Fruit fly (Drosophila melanogaster) whole organism, embryonic: ENCODE measurements around the gene janA.

Source experiments
- ATbp ChIP-seq: fragments of 200-800 bp; sonication (Bioruptor generic); optimal IDR thresholded peaks from 2 replicates; lab custom pipeline; 2017; ENCODE audit warnings: missing biosample characterization, mild to moderate bottlenecking, missing genetic modification characterization, missing genetic modification reagents
- Ada2b ChIP-seq: fragments of 200-800 bp; sonication (Bioruptor generic); IDR thresholded peaks from 2 replicates; pipeline ENCODE4 v1.3.6; 2022; ENCODE audit warnings: missing biosample characterization, missing genetic modification characterization
- BEAF-32 ChIP-seq: fragments of 200-800 bp; sonication (Bioruptor generic); optimal IDR thresholded peaks from 3 replicates; lab custom pipeline; 2017; ENCODE audit warnings: missing biosample characterization, missing genetic modification characterization, mild to moderate bottlenecking, moderate library complexity, missing genetic modification reagents
- CG10565 ChIP-seq: fragments of 200-800 bp; sonication (Bioruptor generic); optimal IDR thresholded peaks from 3 replicates; lab custom pipeline; 2016; ENCODE audit warnings: missing biosample characterization, mild to moderate bottlenecking, missing genetic modification characterization
- CG12942 ChIP-seq: fragments of 200-800 bp; sonication (Bioruptor generic); optimal IDR thresholded peaks from 3 replicates; lab custom pipeline; 2016; ENCODE audit warnings: missing biosample characterization, missing genetic modification characterization
- CG13287 ChIP-seq: fragments of 200-800 bp; sonication (Bioruptor generic); IDR thresholded peaks from 2 replicates; pipeline ENCODE4 v1.3.6; 2022; ENCODE audit warnings: missing biosample characterization, missing genetic modification characterization; ENCODE audit not compliant: partially characterized antibody
- CG14965 ChIP-seq: fragments of 200-800 bp; sonication (Bioruptor generic); optimal IDR thresholded peaks from 2 replicates; lab custom pipeline; 2016; ENCODE audit warnings: missing biosample characterization, missing genetic modification characterization, borderline replicate concordance
- CG17359 ChIP-seq: fragments of 200-800 bp; sonication (Bioruptor generic); optimal IDR thresholded peaks from 3 replicates; lab custom pipeline; 2018; ENCODE audit warnings: missing biosample characterization, mild to moderate bottlenecking, missing genetic modification characterization, moderate library complexity
- CG17568 ChIP-seq: fragments of 200-800 bp; sonication (Bioruptor generic); optimal IDR thresholded peaks from 2 replicates; lab custom pipeline; 2018; ENCODE audit warnings: missing biosample characterization, mild to moderate bottlenecking, missing genetic modification characterization, moderate library complexity
- CG2199 ChIP-seq: fragments of 200-800 bp; sonication (Bioruptor generic); IDR thresholded peaks from 3 replicates; pipeline ENCODE4 v1.3.6; 2022; ENCODE audit warnings: missing biosample characterization, missing genetic modification characterization
- CG2712 ChIP-seq: fragments of 200-800 bp; optimal IDR thresholded peaks from 3 replicates; lab custom pipeline; 2019; ENCODE audit warnings: missing biosample characterization, mild to moderate bottlenecking, missing genetic modification characterization, moderate library complexity
- CG2875 ChIP-seq: fragments of 200-800 bp; sonication (Bioruptor generic); optimal IDR thresholded peaks from 2 replicates; lab custom pipeline; 2017; ENCODE audit warnings: missing biosample characterization, mild to moderate bottlenecking, missing genetic modification characterization, missing genetic modification reagents
- CG30020 ChIP-seq: fragments of 200-800 bp; optimal IDR thresholded peaks from 2 replicates; lab custom pipeline; 2019; ENCODE audit warnings: missing biosample characterization, mild to moderate bottlenecking, missing genetic modification characterization, moderate library complexity
- CG32532 ChIP-seq: fragments of 200-800 bp; sonication (Bioruptor generic); IDR thresholded peaks from 2 replicates; pipeline ENCODE4 v1.3.6; 2022; ENCODE audit warnings: missing biosample characterization, missing genetic modification characterization
- CG3281 ChIP-seq: fragments of 200-800 bp; sonication (Bioruptor generic); optimal IDR thresholded peaks from 3 replicates; lab custom pipeline; 2017; ENCODE audit warnings: missing biosample characterization, mild to moderate bottlenecking, missing genetic modification characterization
- CG34224 ChIP-seq: fragments of 200-800 bp; sonication (Bioruptor generic); IDR thresholded peaks from 3 replicates; pipeline ENCODE4 v1.3.6; 2022; ENCODE audit warnings: missing biosample characterization, missing genetic modification characterization; ENCODE audit not compliant: partially characterized antibody
- CG6813 ChIP-seq: fragments of 200-800 bp; sonication (Bioruptor generic); optimal IDR thresholded peaks from 2 replicates; lab custom pipeline; 2017; ENCODE audit warnings: missing biosample characterization, missing genetic modification characterization, mild to moderate bottlenecking, moderate library complexity, missing genetic modification reagents
- CG7928 ChIP-seq: fragments of 200-800 bp; sonication (Bioruptor generic); optimal IDR thresholded peaks from 2 replicates; lab custom pipeline; 2017; ENCODE audit warnings: missing biosample characterization, mild to moderate bottlenecking, missing genetic modification characterization
- CG8089 ChIP-seq: fragments of 200-800 bp; sonication (Bioruptor generic); optimal IDR thresholded peaks from 3 replicates; lab custom pipeline; 2016; ENCODE audit warnings: missing biosample characterization, missing genetic modification characterization
- CHES-1-like ChIP-seq: fragments of 200-800 bp; sonication (Bioruptor generic); optimal IDR thresholded peaks from 2 replicates; lab custom pipeline; 2016; ENCODE audit warnings: missing biosample characterization, missing genetic modification characterization
- CoRest ChIP-seq: fragments of 200-800 bp; sonication (Bioruptor generic); optimal IDR thresholded peaks from 3 replicates; lab custom pipeline; 2018; ENCODE audit warnings: missing biosample characterization, mild to moderate bottlenecking, missing genetic modification characterization, moderate library complexity
- Dll ChIP-seq: fragments of 200-800 bp; sonication (Bioruptor generic); IDR thresholded peaks from 4 replicates; pipeline ENCODE4 v1.3.6; 2022; ENCODE audit warnings: missing biosample characterization, missing genetic modification characterization; ENCODE audit not compliant: partially characterized antibody
- Dref ChIP-seq: fragments of 200-800 bp; sonication (Bioruptor generic); IDR thresholded peaks from 2 replicates; pipeline ENCODE4 v1.3.6; 2022; ENCODE audit warnings: missing biosample characterization, missing genetic modification characterization
- Drgx ChIP-seq: fragments of 200-800 bp; sonication (Bioruptor generic); IDR thresholded peaks from 2 replicates; pipeline ENCODE4 v1.3.6; 2022; ENCODE audit warnings: missing biosample characterization, missing genetic modification characterization
- H15 ChIP-seq: fragments of 200-800 bp; sonication (Bioruptor generic); IDR thresholded peaks from 3 replicates; pipeline ENCODE4 v1.3.6; 2022; ENCODE audit warnings: missing biosample characterization, missing genetic modification characterization
- MESR4 ChIP-seq: fragments of 200-800 bp; sonication (Bioruptor generic); optimal IDR thresholded peaks from 2 replicates; lab custom pipeline; 2018; ENCODE audit warnings: missing biosample characterization, mild to moderate bottlenecking, missing genetic modification characterization, moderate library complexity
- Med ChIP-seq: fragments of 200-800 bp; sonication (Bioruptor generic); peaks from one replicate; lab custom pipeline; 2016; ENCODE audit warnings: missing biosample characterization, missing genetic modification characterization, mild to moderate bottlenecking, inconsistent platforms, moderate library complexity
- Rfx ChIP-seq: fragments of 200-800 bp; sonication (Bioruptor generic); IDR thresholded peaks from 2 replicates; pipeline ENCODE4 v1.3.6; 2022; ENCODE audit warnings: missing biosample characterization, missing genetic modification characterization
- YL-1 ChIP-seq: fragments of 200-800 bp; sonication (Bioruptor generic); optimal IDR thresholded peaks from 3 replicates; lab custom pipeline; 2017; ENCODE audit warnings: missing biosample characterization, mild to moderate bottlenecking, missing genetic modification characterization
- az2 ChIP-seq: fragments of 200-800 bp; sonication (Bioruptor generic); optimal IDR thresholded peaks from 3 replicates; lab custom pipeline; 2016; ENCODE audit warnings: missing biosample characterization, missing genetic modification characterization
- bowl ChIP-seq: fragments of 200-800 bp; sonication (Bioruptor generic); IDR thresholded peaks from 2 replicates; pipeline ENCODE4 v1.3.6; 2022; ENCODE audit warnings: missing biosample characterization, missing genetic modification characterization
- bsh ChIP-seq, 2 experiments: fragments of 200-800 bp; sonication (Bioruptor generic); optimal IDR thresholded peaks; 2 replicates each; lab custom pipeline; 2017 to 2018; ENCODE audit warnings: mild to moderate bottlenecking in 2 of 2, missing biosample characterization in 2 of 2, missing genetic modification characterization in 2 of 2, moderate library complexity in 1 of 2
- da ChIP-seq: fragments of 200-800 bp; sonication (Bioruptor generic); optimal IDR thresholded peaks from 2 replicates; lab custom pipeline; 2016; ENCODE audit warnings: missing biosample characterization, missing genetic modification characterization
- danr ChIP-seq: fragments of 200-800 bp; sonication (Bioruptor generic); IDR thresholded peaks from 2 replicates; pipeline ENCODE4 v1.3.6; 2022; ENCODE audit warnings: missing biosample characterization, missing genetic modification characterization
- ems ChIP-seq: fragments of 200-800 bp; sonication (Bioruptor generic); optimal IDR thresholded peaks from 3 replicates; lab custom pipeline; 2016; ENCODE audit warnings: missing biosample characterization, missing genetic modification characterization
- ewg ChIP-seq: fragments of 200-800 bp; sonication (Bioruptor generic); optimal IDR thresholded peaks from 3 replicates; lab custom pipeline; 2017; ENCODE audit warnings: mild to moderate bottlenecking, missing biosample characterization, missing genetic modification reagents, missing genetic modification characterization
- fd3F ChIP-seq: fragments of 200-800 bp; sonication (Bioruptor generic); optimal IDR thresholded peaks from 2 replicates; lab custom pipeline; 2018; ENCODE audit warnings: missing biosample characterization, mild to moderate bottlenecking, missing genetic modification characterization, moderate library complexity
- gfzf ChIP-seq: fragments of 200-800 bp; sonication (Bioruptor generic); optimal IDR thresholded peaks from 2 replicates; lab custom pipeline; 2016; ENCODE audit warnings: missing biosample characterization, mild to moderate bottlenecking, missing genetic modification characterization, moderate library complexity
- gt ChIP-seq: fragments of 200-800 bp; sonication (Bioruptor generic); IDR thresholded peaks from 2 replicates; pipeline ENCODE4 v1.3.6; 2022; ENCODE audit warnings: missing biosample characterization, missing genetic modification characterization
- nerfin-2 ChIP-seq: fragments of 200-800 bp; sonication (Bioruptor generic); IDR thresholded peaks from 2 replicates; pipeline ENCODE4 v1.3.6; 2022; ENCODE audit warnings: missing biosample characterization, missing genetic modification characterization; ENCODE audit not compliant: partially characterized antibody
- nom ChIP-seq: fragments of 200-800 bp; sonication (Bioruptor generic); optimal IDR thresholded peaks from 2 replicates; lab custom pipeline; 2017; ENCODE audit warnings: missing biosample characterization, missing genetic modification characterization, mild to moderate bottlenecking, moderate library complexity, missing genetic modification reagents
- otp ChIP-seq: fragments of 200-800 bp; sonication (Bioruptor generic); IDR thresholded peaks from 3 replicates; pipeline ENCODE4, ENCODE4 v1.3.6; 2022; ENCODE audit warnings: missing biosample characterization, missing genetic modification characterization
- pros ChIP-seq: fragments of 200-800 bp; sonication (Bioruptor generic); optimal IDR thresholded peaks from 3 replicates; lab custom pipeline; 2019; ENCODE audit warnings: missing biosample characterization, mild to moderate bottlenecking, missing genetic modification characterization, moderate library complexity
- sim ChIP-seq: fragments of 200-800 bp; sonication (Bioruptor generic); IDR thresholded peaks from 2 replicates; pipeline ENCODE4 v1.3.6; 2022; ENCODE audit warnings: missing biosample characterization, missing genetic modification characterization
- sqz ChIP-seq: fragments of 200-800 bp; sonication (Bioruptor generic); optimal IDR thresholded peaks from 3 replicates; lab custom pipeline; 2018; ENCODE audit warnings: missing biosample characterization, mild to moderate bottlenecking, missing genetic modification characterization
- stc ChIP-seq: fragments of 200-800 bp; sonication (Bioruptor generic); IDR thresholded peaks from 2 replicates; pipeline ENCODE4 v1.3.6; 2022; ENCODE audit warnings: missing biosample characterization, missing genetic modification characterization
- stwl ChIP-seq: fragments of 200-800 bp; sonication (Bioruptor generic); optimal IDR thresholded peaks from 3 replicates; lab custom pipeline; 2018; ENCODE audit warnings: missing biosample characterization, mild to moderate bottlenecking, missing genetic modification characterization, moderate library complexity
- usp ChIP-seq: fragments of >200 bp; optimal IDR thresholded peaks from 2 replicates; lab custom pipeline; 2017; ENCODE audit warnings: missing biosample characterization, missing genetic modification characterization

Gene janA

dm6 chr3R:30005332-30005979, 33.9 kb downstream of the janA start:
- TF ChIP-seq CG17359 (tag; lab: Kevin White, UChicago) (peak; percentile 86), nom (GFP tag; lab: Kevin White, UChicago) (peak; percentile 92), Drgx (GFP tag; lab: Robert Waterston, UW) (peak; percentile 50), sqz (peak; percentile 31), bsh (GFP tag; optimal IDR thresholded peaks at IDR 0.05; lab: Kevin White, UChicago) (peak in 1 of 2 experiments; percentile 62), ems (GFP tag; lab: Kevin White, UChicago) (no peak), CG13287 (GFP tag; lab: Robert Waterston, UW) (no peak), ewg (GFP tag; lab: Kevin White, UChicago) (peak; percentile 4), CG32532 (GFP tag; lab: Robert Waterston, UW) (no peak)

- TF ChIP-seq CG7928 (no peak), Rfx (GFP tag; lab: Robert Waterston, UW) (peak; percentile 48; the same call in 1 of the 2 replicates), CG6813 (GFP tag; lab: Kevin White, UChicago) (no peak), gfzf (peak; percentile 26), fd3F (GFP tag; lab: Kevin White, UChicago) (no peak), CG2199 (no peak), stc (no peak), Med (GFP tag; lab: Kevin White, UChicago) (peak; percentile 89), CG30020 (tag; lab: Kevin White, UChicago) (peak; percentile 38), Ada2b (GFP tag; lab: Robert Waterston, UW) (no peak), Dref (peak; percentile 71), CG34224 (GFP tag; lab: Robert Waterston, UW) (peak; percentile 92), MESR4 (GFP tag; lab: Kevin White, UChicago) (peak; percentile 29), pros (no peak), usp (no peak), bowl (no peak), da (GFP tag; lab: Kevin White, UChicago) (no peak), BEAF-32 (peak; percentile 86), CG17568 (GFP tag; lab: Kevin White, UChicago) (no peak), CG8089 (GFP tag; lab: Kevin White, UChicago) (no peak), CG12942 (GFP tag; lab: Kevin White, UChicago) (no peak), CG2712 (tag; lab: Kevin White, UChicago) (peak; percentile 49), ATbp (GFP tag; lab: Kevin White, UChicago) (no peak), CG14965 (GFP tag; lab: Kevin White, UChicago) (no peak), CG3281 (GFP tag; lab: Kevin White, UChicago) (peak; percentile 39), YL-1 (peak; percentile 93), CHES-1-like (GFP tag; lab: Kevin White, UChicago) (peak; percentile 40), sim (GFP tag; lab: Robert Waterston, UW) (no peak), CG13287 (GFP tag; lab: Robert Waterston, UW) (peak; percentile 95), CoRest (tag; lab: Kevin White, UChicago) (peak; percentile 15), CG2875 (no peak), danr (GFP tag; lab: Robert Waterston, UW) (no peak), nerfin-2 (GFP tag; lab: Robert Waterston, UW) (peak; percentile 78), CG10565 (GFP tag; lab: Kevin White, UChicago) (no peak), H15 (GFP tag; lab: Robert Waterston, UW) (no peak), az2 (GFP tag; lab: Kevin White, UChicago) (no peak), Dll (peak; percentile 96), stwl (tag; lab: Kevin White, UChicago) (peak; percentile 90), otp (GFP tag; lab: Robert Waterston, UW) (no peak), gt (no peak)
These were observed 34.7 kb downstream of the janA start, which contains the start of the genes Nlp and Nph for dm6 chr3R:30004648-30005047. Nlp (plus strand) TSS chr3R:30004785. Nph (minus strand) TSS chr3R:30004861.
